Fruit fly (Drosophila melanogaster): Measurements from ENCODE around the gene Doc3.

The Doc3 gene

DNA sequence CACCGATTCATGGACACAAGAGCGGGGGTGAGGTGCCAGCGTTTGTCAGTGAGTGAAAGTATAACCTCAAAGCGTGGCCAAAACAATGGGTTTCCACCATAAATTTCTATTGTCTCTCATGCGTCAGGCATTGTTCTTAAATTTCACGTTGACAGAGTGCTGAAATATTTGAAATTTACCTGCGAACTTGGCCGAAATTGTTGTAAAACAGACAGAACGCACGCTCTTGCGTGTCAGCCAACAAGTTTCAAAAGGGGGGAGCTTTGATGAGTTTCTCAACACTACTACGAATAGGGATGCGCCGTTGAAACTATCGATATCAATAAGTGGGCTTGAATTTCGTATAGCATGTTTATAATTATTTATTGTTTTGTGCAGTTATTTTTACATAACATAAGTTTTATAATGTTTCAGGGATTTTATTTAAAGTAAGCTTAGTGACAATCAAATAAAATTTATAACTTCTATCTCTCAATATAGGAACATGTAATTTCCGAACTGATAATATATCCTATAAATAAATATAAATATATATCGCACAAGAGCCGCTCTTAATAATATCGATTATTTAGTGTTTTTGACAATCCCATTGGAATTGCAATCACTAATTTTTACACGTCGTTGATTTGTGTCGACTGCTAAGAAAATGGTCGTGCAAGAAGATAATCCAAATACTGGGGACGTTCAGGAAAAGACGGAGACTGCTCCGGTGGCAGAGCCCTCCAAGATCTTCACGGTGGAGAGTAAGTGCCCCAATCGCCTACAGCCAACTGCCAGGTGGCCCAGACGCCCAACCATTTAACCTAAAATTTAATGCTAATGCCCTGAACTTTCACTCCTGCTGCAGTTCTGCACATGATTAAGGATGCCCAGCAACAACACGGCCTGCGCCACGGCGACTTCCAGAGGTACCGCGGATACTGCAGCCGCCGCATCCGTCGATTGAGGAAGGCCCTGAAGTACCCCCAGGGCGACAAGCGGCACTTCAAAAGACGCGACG is 30.2 kb upstream of the Doc3 start, which contains the start of the genes pix and Srp68 (continued):
- no peak for TF ChIP-seq Dfd (GFP tag; optimal IDR thresholded peaks at IDR 0.05)
- 0 out of 2 replicates have a peak, but pooled peaks have one; percentile 14 for TF ChIP-seq CG32772 (GFP tag; IDR thresholded peaks at IDR 0.05)
- peak; percentile 73; the same call in 1 of the 2 replicates for TF ChIP-seq CG9215 (GFP tag; IDR thresholded peaks at IDR 0.05)
- TF ChIP-seq cad (GFP tag; optimal IDR thresholded peaks at IDR 0.05): no peak
- peak; percentile 61 for TF ChIP-seq CG10209 (GFP tag; optimal IDR thresholded peaks at IDR 0.05)
- peak; percentile 67; the same call in 1 of the 3 replicates for TF ChIP-seq Dbx (GFP tag; IDR thresholded peaks at IDR 0.05)
- peak; percentile 31 for TF ChIP-seq CG12942 (GFP tag; optimal IDR thresholded peaks at IDR 0.05)
- TF ChIP-seq CG3995 (GFP tag; optimal IDR thresholded peaks at IDR 0.05): peak; percentile 26
- TF ChIP-seq croc (GFP tag; conservative IDR thresholded peaks at IDR 0.05): peak; percentile 47; the same call in 2 of the 3 replicates
- peak; percentile 33 for TF ChIP-seq tx (GFP tag; optimal IDR thresholded peaks at IDR 0.05)
- peak; percentile 76 for TF ChIP-seq Blimp-1 (GFP tag; optimal IDR thresholded peaks at IDR 0.05)
- TF ChIP-seq nmo (GFP tag; optimal IDR thresholded peaks at IDR 0.05): peak; percentile 87
- peak; percentile 30 for TF ChIP-seq CG9797 (GFP tag; optimal IDR thresholded peaks at IDR 0.05)
- peak; percentile 94 for TF ChIP-seq row (GFP tag; IDR thresholded peaks at IDR 0.05)
- peak; percentile 74 for TF ChIP-seq CG12155 (GFP tag; optimal IDR thresholded peaks at IDR 0.05)
- no peak for TF ChIP-seq org-1 (GFP tag; optimal IDR thresholded peaks at IDR 0.05)
- TF ChIP-seq CG34376 (GFP tag; optimal IDR thresholded peaks at IDR 0.05): peak; percentile 30
- no peak for TF ChIP-seq toy (GFP tag; IDR thresholded peaks at IDR 0.05)
- peak; percentile 55 for TF ChIP-seq zfh2 (GFP tag; optimal IDR thresholded peaks at IDR 0.05)
- peak; percentile 81 for TF ChIP-seq CG10543 (GFP tag; optimal IDR thresholded peaks at IDR 0.05)
- peak; percentile 48 for TF ChIP-seq az2 (GFP tag; optimal IDR thresholded peaks at IDR 0.05)
- no peak for TF ChIP-seq H2.0 (GFP tag; IDR thresholded peaks at IDR 0.05)
- TF ChIP-seq ems (GFP tag; optimal IDR thresholded peaks at IDR 0.05): peak; percentile 24
- TF ChIP-seq Atf3 (GFP tag; optimal IDR thresholded peaks at IDR 0.05): no peak
- peak; percentile 58 for TF ChIP-seq CG12104 (GFP tag; optimal IDR thresholded peaks at IDR 0.05)
- no peak for TF ChIP-seq da (GFP tag; optimal IDR thresholded peaks at IDR 0.05)
- peak; percentile 10 for TF ChIP-seq CG16863 (GFP tag; optimal IDR thresholded peaks at IDR 0.05)
- peak; percentile 72 for TF ChIP-seq Xbp1 (GFP tag; optimal IDR thresholded peaks at IDR 0.05)
- no peak for TF ChIP-seq zfh1 (GFP tag; IDR thresholded peaks at IDR 0.05)
- TF ChIP-seq CG4282 (GFP tag; optimal IDR thresholded peaks at IDR 0.05): no peak
- peak; percentile 13 for TF ChIP-seq vfl (GFP tag; optimal IDR thresholded peaks at IDR 0.05)
- TF ChIP-seq psq (GFP tag; optimal IDR thresholded peaks at IDR 0.05): peak; percentile 3
- peak; percentile 72 for TF ChIP-seq MBD-R2 (GFP tag; IDR thresholded peaks at IDR 0.05)
- TF ChIP-seq Mad (GFP tag; optimal IDR thresholded peaks at IDR 0.05): peak; percentile 15
- no peak for TF ChIP-seq CG2678 (tag; optimal IDR thresholded peaks at IDR 0.05)
- no peak for TF ChIP-seq unpg (GFP tag; optimal IDR thresholded peaks at IDR 0.05)
- no peak for TF ChIP-seq Sox102F (GFP tag; optimal IDR thresholded peaks at IDR 0.05)
- TF ChIP-seq CG12391 (tag; optimal IDR thresholded peaks at IDR 0.05): peak; percentile 83
- no peak for TF ChIP-seq HLH3B (GFP tag; IDR thresholded peaks at IDR 0.05)
- TF ChIP-seq CG13287 (GFP tag; IDR thresholded peaks at IDR 0.05; ENCODE audit: partially characterized antibody): peak; percentile 85
- TF ChIP-seq scrt (GFP tag; optimal IDR thresholded peaks at IDR 0.05): peak; percentile 48
- TF ChIP-seq Hsf (GFP tag; optimal IDR thresholded peaks at IDR 0.05): peak; percentile 61
- TF ChIP-seq Bgb (GFP tag; IDR thresholded peaks at IDR 0.05; ENCODE audit: partially characterized antibody): peak; percentile 47; the same call in 1 of the 2 replicates
- peak; percentile 41 for TF ChIP-seq cato (GFP tag; optimal IDR thresholded peaks at IDR 0.05; ENCODE audit: borderline replicate concordance)
- no peak for TF ChIP-seq CG6813 (GFP tag; optimal IDR thresholded peaks at IDR 0.05)
- peak; percentile 64 for TF ChIP-seq CG4404 (GFP tag; IDR thresholded peaks at IDR 0.05)
- TF ChIP-seq CG10321 (GFP tag; IDR thresholded peaks at IDR 0.05): no peak
- peak; percentile 83 for TF ChIP-seq Abd-B (GFP tag; optimal IDR thresholded peaks at IDR 0.05)

Measured in whole organism, embryonic.